Worm (Caenorhabditis elegans) whole organism, young adult: ENCODE results near the gene T19C3.6.

Experiments used
- B0019.2 ChIP-seq: fragments of 200-800 bp; sonication (Bioruptor generic); conservative IDR thresholded peaks from 2 replicates; pipeline ENCODE4 v1.3.6; 2022; ENCODE audit warnings: missing genetic modification reagents, missing genetic modification characterization, missing compliant biosample characterization
- B0261.1 ChIP-seq: sonication (generic microtip); optimal IDR thresholded peaks from 2 replicates; lab custom pipeline; 2016; ENCODE audit warnings: mild to moderate bottlenecking, missing genetic modification characterization, moderate library complexity, missing compliant biosample characterization
- C06A6.2 ChIP-seq: fragments of 200-800 bp; sonication (Bioruptor generic); conservative IDR thresholded peaks from 2 replicates; pipeline ENCODE4 v1.3.6; 2022; ENCODE audit warnings: missing genetic modification characterization, missing compliant biosample characterization
- C17E4.6 ChIP-seq: fragments of 200-800 bp; sonication (Bioruptor generic); IDR thresholded peaks from 2 replicates; pipeline ENCODE4 v1.3.6; 2022; ENCODE audit warnings: missing genetic modification reagents, missing genetic modification characterization, missing compliant biosample characterization
- F49E8.2 ChIP-seq: sonication (generic microtip); optimal IDR thresholded peaks from 3 replicates; lab custom pipeline; 2017; ENCODE audit warnings: missing genetic modification characterization, mild to moderate bottlenecking, missing compliant biosample characterization, antibody characterized with exemption, moderate library complexity; ENCODE audit not compliant: insufficient read depth
- F52B5.7 ChIP-seq: sonication (generic microtip); optimal IDR thresholded peaks from 2 replicates; lab custom pipeline; 2016; ENCODE audit warnings: mild to moderate bottlenecking, missing genetic modification characterization, missing compliant biosample characterization
- K12H6.12 ChIP-seq: fragments of 200-800 bp; sonication (Bioruptor generic); optimal IDR thresholded peaks from 2 replicates; lab custom pipeline; 2018; ENCODE audit warnings: mild to moderate bottlenecking, missing genetic modification characterization, missing compliant biosample characterization
- Y53F4B.3 ChIP-seq: fragments of 200-800 bp; sonication (Bioruptor generic); IDR thresholded peaks from 2 replicates; pipeline ENCODE4 v1.3.6; 2022; ENCODE audit warnings: missing genetic modification reagents, missing genetic modification characterization, missing compliant biosample characterization
- Y53G8AR.9 ChIP-seq: fragments of 200-800 bp; sonication (Bioruptor generic); conservative IDR thresholded peaks from 2 replicates; pipeline ENCODE4 v1.3.6; 2022; ENCODE audit warnings: missing genetic modification reagents, missing genetic modification characterization, missing compliant biosample characterization
- Y67H2A.10 ChIP-seq: fragments of 200-800 bp; sonication (Bioruptor generic); conservative IDR thresholded peaks from 2 replicates; pipeline ENCODE4 v1.3.6; 2022; ENCODE audit warnings: missing genetic modification reagents, missing genetic modification characterization, missing compliant biosample characterization
- Y95B8A.8 ChIP-seq: fragments of 200-800 bp; sonication (Bioruptor generic); IDR thresholded peaks from 2 replicates; pipeline ENCODE4 v1.3.6; 2022; ENCODE audit warnings: missing genetic modification reagents, missing genetic modification characterization, missing compliant biosample characterization
- ceh-100 ChIP-seq: fragments of 200-800 bp; sonication (Bioruptor generic); IDR thresholded peaks from 2 replicates; pipeline ENCODE4 v1.3.6; 2022; ENCODE audit warnings: missing genetic modification reagents, missing genetic modification characterization, missing compliant biosample characterization
- ceh-27 ChIP-seq: fragments of 200-800 bp; sonication (Bioruptor generic); optimal IDR thresholded peaks from 2 replicates; lab custom pipeline; 2018; ENCODE audit warnings: mild to moderate bottlenecking, missing genetic modification characterization, moderate library complexity, missing compliant biosample characterization
- ceh-40 ChIP-seq: fragments of 200-800 bp; sonication (Bioruptor generic); IDR thresholded peaks from 2 replicates; pipeline ENCODE4 v1.3.6; 2022; ENCODE audit warnings: missing genetic modification characterization, missing compliant biosample characterization
- ceh-58 ChIP-seq: fragments of 200-800 bp; sonication (Bioruptor generic); IDR thresholded peaks from 2 replicates; pipeline ENCODE4 v1.3.6; 2022; ENCODE audit warnings: missing genetic modification characterization, missing compliant biosample characterization
- ceh-79 ChIP-seq: sonication (generic microtip); optimal IDR thresholded peaks from 2 replicates; lab custom pipeline; 2017; ENCODE audit warnings: mild to moderate bottlenecking, missing genetic modification characterization, missing compliant biosample characterization
- chd-7 ChIP-seq: sonication (generic microtip); optimal IDR thresholded peaks from 2 replicates; lab custom pipeline; 2016; ENCODE audit warnings: mild to moderate bottlenecking, missing genetic modification characterization, moderate library complexity, missing compliant biosample characterization
- die-1 ChIP-seq: sonication (generic microtip); optimal IDR thresholded peaks from 2 replicates; lab custom pipeline; 2016; ENCODE audit warnings: missing genotype, mild to moderate bottlenecking, missing genetic modification characterization, missing compliant biosample characterization
- dpff-1 ChIP-seq: sonication (generic microtip); optimal IDR thresholded peaks from 2 replicates; lab custom pipeline; 2017; ENCODE audit warnings: mild to moderate bottlenecking, missing genetic modification characterization, missing compliant biosample characterization
- egl-44 ChIP-seq: fragments of 200-800 bp; sonication (Bioruptor generic); IDR thresholded peaks from 2 replicates; pipeline ENCODE4 v1.3.6; 2022; ENCODE audit warnings: missing genetic modification reagents, missing genetic modification characterization, missing compliant biosample characterization
- egrh-3 ChIP-seq: fragments of 200-800 bp; sonication (Bioruptor generic); IDR thresholded peaks from 2 replicates; pipeline ENCODE4 v1.3.6; 2022; ENCODE audit warnings: missing genetic modification reagents, missing genetic modification characterization, missing compliant biosample characterization
- ekl-4 ChIP-seq: fragments of 200-800 bp; sonication (Bioruptor generic); IDR thresholded peaks from 2 replicates; pipeline ENCODE4 v1.3.6; 2022; ENCODE audit warnings: missing genetic modification reagents, missing genetic modification characterization, missing compliant biosample characterization
- him-1 ChIP-seq: sonication (generic microtip); optimal IDR thresholded peaks from 2 replicates; lab custom pipeline; 2016; ENCODE audit warnings: missing genotype, missing genetic modification reagents, missing genetic modification characterization, missing compliant biosample characterization
- hmg-20 ChIP-seq: fragments of 200-800 bp; sonication (Bioruptor generic); IDR thresholded peaks from 2 replicates; pipeline ENCODE4 v1.3.6; 2022; ENCODE audit warnings: missing genetic modification reagents, missing genetic modification characterization, missing compliant biosample characterization
- let-607 ChIP-seq, 2 experiments: fragments of 200-800 bp in 1 of 2; sonication (Bioruptor generic) in 1 of 2; sonication (generic microtip) in 1 of 2; optimal IDR thresholded peaks; 2 replicates each; lab custom pipeline; 2016 to 2018; ENCODE audit warnings: mild to moderate bottlenecking in 2 of 2, missing compliant biosample characterization in 2 of 2, missing genetic modification characterization in 2 of 2, moderate library complexity in 2 of 2, missing genotype in 1 of 2
- lin-40 ChIP-seq: sonication (generic microtip); optimal IDR thresholded peaks from 2 replicates; lab custom pipeline; 2016; ENCODE audit warnings: missing genetic modification characterization, mild to moderate bottlenecking, missing compliant biosample characterization, missing genotype, missing genetic modification reagents
- lin-54 ChIP-seq: fragments of 200-800 bp; sonication (Bioruptor generic); optimal IDR thresholded peaks from 2 replicates; lab custom pipeline; 2018; ENCODE audit warnings: mild to moderate bottlenecking, missing genetic modification characterization, missing compliant biosample characterization
- lsl-1 ChIP-seq: fragments of 200-800 bp; sonication (Bioruptor generic); optimal IDR thresholded peaks from 2 replicates; lab custom pipeline; 2018; ENCODE audit warnings: mild to moderate bottlenecking, missing genetic modification characterization, moderate library complexity, missing compliant biosample characterization
- madf-6 ChIP-seq: fragments of 200-800 bp; sonication (Bioruptor generic); IDR thresholded peaks from 2 replicates; pipeline ENCODE4 v1.3.6; 2022; ENCODE audit warnings: missing genetic modification reagents, missing genetic modification characterization, missing compliant biosample characterization
- mcd-1 ChIP-seq: fragments of 200-800 bp; sonication (Bioruptor generic); IDR thresholded peaks from 2 replicates; pipeline ENCODE4 v1.3.6; 2022; ENCODE audit warnings: missing genetic modification reagents, missing genetic modification characterization, missing compliant biosample characterization
- nfyb-1 ChIP-seq: fragments of 200-800 bp; sonication (Bioruptor generic); IDR thresholded peaks from 2 replicates; pipeline ENCODE4 v1.3.6; 2022; ENCODE audit warnings: missing genetic modification reagents, missing genetic modification characterization, missing compliant biosample characterization
- nhr-120 ChIP-seq: fragments of 200-800 bp; sonication (Bioruptor generic); IDR thresholded peaks from 2 replicates; pipeline ENCODE4 v1.3.6; 2022; ENCODE audit warnings: missing genetic modification characterization, missing compliant biosample characterization
- nhr-27 ChIP-seq: fragments of 200-800 bp; sonication (Bioruptor generic); optimal IDR thresholded peaks from 2 replicates; lab custom pipeline; 2018; ENCODE audit warnings: mild to moderate bottlenecking, missing genetic modification characterization, moderate library complexity, missing compliant biosample characterization
- nhr-80 ChIP-seq: sonication (generic microtip); optimal IDR thresholded peaks from 2 replicates; lab custom pipeline; 2016; ENCODE audit warnings: missing genetic modification characterization, missing compliant biosample characterization
- pha-4 ChIP-seq: fragments of 150-350 bp; sonication (generic microtip); optimal IDR thresholded peaks from 2 replicates; lab custom pipeline; 2014; ENCODE audit warnings: missing biosample characterization, missing genetic modification reagents, missing genetic modification characterization
- sdz-38 ChIP-seq: sonication (generic microtip); optimal IDR thresholded peaks from 2 replicates; lab custom pipeline; 2016; ENCODE audit warnings: missing genotype, missing genetic modification characterization, missing compliant biosample characterization
- tbx-9 ChIP-seq: sonication (generic microtip); optimal IDR thresholded peaks from 2 replicates; lab custom pipeline; 2016; ENCODE audit warnings: borderline replicate concordance, missing genetic modification characterization, inconsistent platforms, missing compliant biosample characterization
- xnd-1 ChIP-seq: sonication (generic microtip); optimal IDR thresholded peaks from 2 replicates; lab custom pipeline; 2016; ENCODE audit warnings: missing genotype, missing genetic modification reagents, missing genetic modification characterization, missing compliant biosample characterization
- zfh-2 ChIP-seq: fragments of 200-800 bp; sonication (Bioruptor generic); conservative IDR thresholded peaks from 2 replicates; pipeline ENCODE4 v1.3.6; 2022; ENCODE audit warnings: missing genetic modification reagents, missing genetic modification characterization, missing compliant biosample characterization
- ztf-18 ChIP-seq: sonication (generic microtip); optimal IDR thresholded peaks from 2 replicates; lab custom pipeline; 2016; ENCODE audit warnings: missing genotype, mild to moderate bottlenecking, missing genetic modification characterization, missing compliant biosample characterization
- ztf-25 ChIP-seq: fragments of 200-800 bp; sonication (Bioruptor generic); IDR thresholded peaks from 2 replicates; pipeline ENCODE4 v1.3.6; 2022; ENCODE audit warnings: missing genetic modification reagents, missing genetic modification characterization, missing compliant biosample characterization
- ztf-3 ChIP-seq: fragments of 200-800 bp; sonication (Bioruptor generic); optimal IDR thresholded peaks from 2 replicates; lab custom pipeline; 2018; ENCODE audit warnings: mild to moderate bottlenecking, missing genetic modification characterization, missing compliant biosample characterization
- ztf-6 ChIP-seq: fragments of 200-800 bp; sonication (Bioruptor generic); IDR thresholded peaks from 2 replicates; pipeline ENCODE4 v1.3.6; 2022; ENCODE audit warnings: missing genetic modification reagents, missing genetic modification characterization, missing compliant biosample characterization

T19C3.6 gene

ce11 chrIII:623754-624153, 7.6 kb downstream of the T19C3.6 start (continued):
- no peak for TF ChIP-seq F52B5.7 (tag; lab: Kevin White, UChicago)
- TF ChIP-seq egrh-3 (GFP tag; lab: Robert Waterston, UW), result no peak
- peak; percentile 84 for TF ChIP-seq lin-40 (tag; lab: Kevin White, UChicago)
- no peak for TF ChIP-seq ztf-25
- peak; percentile 99 for TF ChIP-seq nhr-80 (tag; lab: Kevin White, UChicago)
- no peak for TF ChIP-seq ztf-3
- TF ChIP-seq lin-54 (GFP tag; lab: Kevin White, UChicago), result peak; percentile 53
- no peak for TF ChIP-seq dpff-1 (tag; lab: Kevin White, UChicago)
- TF ChIP-seq B0019.2 (GFP tag; lab: Robert Waterston, UW), result no peak
- TF ChIP-seq chd-7 (tag; lab: Kevin White, UChicago), result peak; percentile 73
- TF ChIP-seq K12H6.12 (tag; lab: Kevin White, UChicago), result peak; percentile 89
- peak; percentile 97 for TF ChIP-seq zfh-2
- TF ChIP-seq tbx-9 (tag; lab: Kevin White, UChicago), result no peak
- TF ChIP-seq madf-6 (GFP tag; lab: Robert Waterston, UW), result no peak
- peak; percentile 70 to 76 for TF ChIP-seq let-607 (tag; optimal IDR thresholded peaks at IDR 0.05; lab: Kevin White, UChicago)
- TF ChIP-seq ztf-6 (GFP tag; lab: Robert Waterston, UW), result 0 out of 2 replicates have a peak, but pooled peaks have one; percentile 60
- peak; percentile 39; the same call in 1 of the 2 replicates for TF ChIP-seq C06A6.2
- TF ChIP-seq ceh-58, result no peak
- TF ChIP-seq Y53G8AR.9 (GFP tag; lab: Robert Waterston, UW), result peak; percentile 53; the same call in 1 of the 2 replicates
- TF ChIP-seq ceh-100 (GFP tag; lab: Robert Waterston, UW), result no peak
- no peak for TF ChIP-seq B0261.1
- TF ChIP-seq nhr-27 (tag; lab: Kevin White, UChicago), result no peak
- TF ChIP-seq nhr-120 (GFP tag; lab: Robert Waterston, UW), result no peak
- peak; percentile 52; the same call in 1 of the 2 replicates for TF ChIP-seq hmg-20 (GFP tag; lab: Robert Waterston, UW)
- TF ChIP-seq him-1 (tag; lab: Kevin White, UChicago), result no peak
- TF ChIP-seq sdz-38 (tag; lab: Kevin White, UChicago), result no peak
- no peak for TF ChIP-seq lsl-1 (GFP tag; lab: Kevin White, UChicago)
- TF ChIP-seq C17E4.6 (GFP tag; lab: Robert Waterston, UW), result no peak
- TF ChIP-seq ceh-27 (GFP tag; lab: Kevin White, UChicago), result peak; percentile 92
- TF ChIP-seq ceh-79, result no peak
- peak; percentile 74 for TF ChIP-seq nfyb-1 (GFP tag; lab: Robert Waterston, UW)
- 0 out of 2 replicates have a peak, but pooled peaks have one; percentile 12 for TF ChIP-seq Y95B8A.8 (GFP tag; lab: Robert Waterston, UW)
- no peak for TF ChIP-seq Y67H2A.10 (GFP tag; lab: Robert Waterston, UW)
- TF ChIP-seq Y53F4B.3 (GFP tag; lab: Robert Waterston, UW), result no peak
- TF ChIP-seq ceh-40, result no peak
- TF ChIP-seq die-1 (tag; lab: Kevin White, UChicago), result no peak
- peak; percentile 74 for TF ChIP-seq ztf-18 (tag; lab: Kevin White, UChicago)
- TF ChIP-seq xnd-1 (tag; lab: Kevin White, UChicago), result no peak
- TF ChIP-seq ekl-4 (GFP tag; lab: Robert Waterston, UW), result peak; percentile 60
- TF ChIP-seq pha-4 (tag; lab: Kevin White, UChicago), result peak; percentile 90
- TF ChIP-seq F49E8.2 (tag; lab: Kevin White, UChicago), result no peak
- 0 out of 2 replicates have a peak, but pooled peaks have one; percentile 72 for TF ChIP-seq egl-44 (GFP tag; lab: Robert Waterston, UW)
- TF ChIP-seq mcd-1 (GFP tag; lab: Robert Waterston, UW), result peak; percentile 70
